Fruit fly (Drosophila melanogaster): ENCODE measurements around the gene CG10466.

The CG10466 gene

dm6 chr2L:19758511-19759128, 33.3 kb upstream of the CG10466 start, which contains the start of the genes CG10628 and Dus3 (continued):
- TF ChIP-seq salm (tag; optimal IDR thresholded peaks at IDR 0.05) (peak; percentile 74), CG12299 (tag; optimal IDR thresholded peaks at IDR 0.05) (peak; percentile 82), gfzf (GFP tag; optimal IDR thresholded peaks at IDR 0.05) (peak; percentile 17), pzg (GFP tag; optimal IDR thresholded peaks at IDR 0.05) (peak; percentile 73), Awh (GFP tag; IDR thresholded peaks at IDR 0.05) (peak; percentile 82), grau (tag; optimal IDR thresholded peaks at IDR 0.05) (peak; percentile 91), Hand (GFP tag; optimal IDR thresholded peaks at IDR 0.05) (peak; percentile 51), CG8765 (GFP tag; IDR thresholded peaks at IDR 0.05) (peak; percentile 71), CG14965 (GFP tag; optimal IDR thresholded peaks at IDR 0.05; ENCODE audit: borderline replicate concordance) (peak; percentile 30), CG18476 (GFP tag; optimal IDR thresholded peaks at IDR 0.05) (peak; percentile 83), az2 (GFP tag; optimal IDR thresholded peaks at IDR 0.05) (peak; percentile 90), z (GFP tag; IDR thresholded peaks at IDR 0.05) (peak; percentile 46; the same call in 1 of the 3 replicates), CG7839 (tag; optimal IDR thresholded peaks at IDR 0.05) (peak; percentile 90), CG11723 (GFP tag; optimal IDR thresholded peaks at IDR 0.05) (peak; percentile 78), row (GFP tag; IDR thresholded peaks at IDR 0.05) (peak; percentile 97), CG8388 (GFP tag; optimal IDR thresholded peaks at IDR 0.05) (peak; percentile 84), lab (GFP tag; optimal IDR thresholded peaks at IDR 0.05) (peak; percentile 95), Meics (GFP tag; optimal IDR thresholded peaks at IDR 0.05) (peak; percentile 91), tin (GFP tag; optimal IDR thresholded peaks at IDR 0.05) (peak; percentile 90), corto (GFP tag; optimal IDR thresholded peaks at IDR 0.05) (peak; percentile 66), CoRest (tag; optimal IDR thresholded peaks at IDR 0.05) (peak; percentile 93), CG17361 (GFP tag; IDR thresholded peaks at IDR 0.05) (peak; percentile 93), chm (GFP tag; IDR thresholded peaks at IDR 0.05) (peak; percentile 87), CG4328 (GFP tag; optimal IDR thresholded peaks at IDR 0.05) (peak; percentile 83), Oli (tag; optimal IDR thresholded peaks at IDR 0.05) (peak; percentile 87), CG9797 (GFP tag; optimal IDR thresholded peaks at IDR 0.05) (peak; percentile 21), CG10979 (tag; optimal IDR thresholded peaks at IDR 0.05) (peak; percentile 86), CG1603 (tag; optimal IDR thresholded peaks at IDR 0.05) (peak; percentile 96), Pdp1 (GFP tag; optimal IDR thresholded peaks at IDR 0.05) (peak; percentile 96), Abd-B (GFP tag; optimal IDR thresholded peaks at IDR 0.05) (peak; percentile 89), Atf3 (GFP tag; optimal IDR thresholded peaks at IDR 0.05) (peak; percentile 89), fd64A (GFP tag; optimal IDR thresholded peaks at IDR 0.05) (peak; percentile 67), CG12391 (tag; optimal IDR thresholded peaks at IDR 0.05) (peak; percentile 93), tna (GFP tag; IDR thresholded peaks at IDR 0.05; ENCODE audit: partially characterized antibody) (no peak), sens (GFP tag) (peak; percentile 98), nau (GFP tag; optimal IDR thresholded peaks at IDR 0.05) (peak; percentile 83), CG18599 (GFP tag; optimal IDR thresholded peaks at IDR 0.05) (peak; percentile 91), sens-2 (GFP tag; IDR thresholded peaks at IDR 0.05) (peak; percentile 70), Drgx (GFP tag; IDR thresholded peaks at IDR 0.05) (peak; percentile 90), Bdp1 (GFP tag; optimal IDR thresholded peaks at IDR 0.05) (peak; percentile 84), Ets65A (GFP tag) (peak; percentile 99), CHES-1-like (GFP tag; optimal IDR thresholded peaks at IDR 0.05) (peak; percentile 94), CG16779 (GFP tag; IDR thresholded peaks at IDR 0.05) (peak; percentile 75), stwl (tag; optimal IDR thresholded peaks at IDR 0.05) (peak; percentile 47), tgo (GFP tag; IDR thresholded peaks at IDR 0.05) (peak; percentile 93), usp (GFP tag; optimal IDR thresholded peaks at IDR 0.05) (no peak), Taf1 (GFP tag; IDR thresholded peaks at IDR 0.05) (peak; percentile 81; the same call in 1 of the 2 replicates), her (GFP tag; optimal IDR thresholded peaks at IDR 0.05) (peak; percentile 86), tll (GFP tag; optimal IDR thresholded peaks at IDR 0.05) (peak in 1 of 2 experiments; percentile 22)
